Fruit fly (Drosophila melanogaster): ENCODE results near the gene CG5885.

DNA sequence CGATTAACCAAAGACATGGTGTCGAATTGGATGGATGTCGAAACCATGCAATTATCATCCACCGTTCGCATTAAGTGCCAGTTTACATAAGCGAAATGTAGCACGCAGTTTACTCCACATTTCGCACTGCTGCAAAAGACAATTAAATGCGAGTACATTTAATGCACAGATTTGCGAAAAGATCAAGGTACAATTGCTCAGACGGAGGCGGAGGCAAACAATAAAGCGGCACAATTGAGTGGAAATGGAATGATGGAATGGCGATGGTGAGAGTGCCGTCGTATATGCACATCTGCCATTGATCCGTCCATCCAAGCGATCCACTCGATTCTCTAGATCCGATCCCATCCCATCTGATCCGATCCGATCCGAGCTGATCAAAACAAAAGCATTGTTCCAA is 27.0 kb upstream of the CG5885 start:
- TF ChIP-seq ttk (optimal IDR thresholded peaks at IDR 0.05): no peak
- TF ChIP-seq psq (optimal IDR thresholded peaks at IDR 0.05): no peak
- no peak for TF ChIP-seq insv (optimal IDR thresholded peaks at IDR 0.05)
- TF ChIP-seq h (optimal IDR thresholded peaks at IDR 0.05): no peak
- no peak for TF ChIP-seq Myc (optimal IDR thresholded peaks at IDR 0.05)

Measured in Kc167 (cell line).